Fruit fly (Drosophila melanogaster) whole organism, embryonic: Measurements from ENCODE around the gene Gr61a.

ENCODE experiments used
- CG10543 ChIP-seq: fragments of 200-800 bp; sonication (Bioruptor generic); optimal IDR thresholded peaks from 3 replicates; lab custom pipeline; 2017; ENCODE audit warnings: missing biosample characterization, mild to moderate bottlenecking, missing genetic modification characterization, moderate library complexity
- CG10565 ChIP-seq: fragments of 200-800 bp; sonication (Bioruptor generic); optimal IDR thresholded peaks from 3 replicates; lab custom pipeline; 2016; ENCODE audit warnings: missing biosample characterization, mild to moderate bottlenecking, missing genetic modification characterization
- CG11696 ChIP-seq: fragments of 200-800 bp; sonication (Bioruptor generic); IDR thresholded peaks from 2 replicates; pipeline ENCODE4 v1.3.6; 2022; ENCODE audit warnings: missing biosample characterization, missing genetic modification characterization
- CG12659 ChIP-seq: fragments of 200-800 bp; sonication (Bioruptor generic); optimal IDR thresholded peaks from 3 replicates; lab custom pipeline; 2017; ENCODE audit warnings: mild to moderate bottlenecking, missing biosample characterization, missing genetic modification reagents, missing genetic modification characterization
- CG14710 ChIP-seq: fragments of 200-800 bp; sonication (Bioruptor generic); optimal IDR thresholded peaks from 3 replicates; lab custom pipeline; 2019; ENCODE audit warnings: missing biosample characterization, mild to moderate bottlenecking, missing genetic modification characterization, moderate library complexity
- CG15696 ChIP-seq: fragments of 200-800 bp; sonication (Bioruptor generic); optimal IDR thresholded peaks from 2 replicates; lab custom pipeline; 2019; ENCODE audit warnings: missing biosample characterization, mild to moderate bottlenecking, missing genetic modification characterization, moderate library complexity
- CG1602 ChIP-seq: fragments of 200-800 bp; sonication (Bioruptor generic); optimal IDR thresholded peaks from 3 replicates; lab custom pipeline; 2016; ENCODE audit warnings: missing biosample characterization, missing genetic modification characterization
- CG1647 ChIP-seq: fragments of 200-800 bp; sonication (Bioruptor generic); optimal IDR thresholded peaks from 3 replicates; lab custom pipeline; 2016; ENCODE audit warnings: missing biosample characterization, missing genetic modification characterization
- CG16813 ChIP-seq: fragments of 200-800 bp; sonication (Bioruptor generic); IDR thresholded peaks from 3 replicates; pipeline ENCODE4 v1.3.6; 2022; ENCODE audit warnings: missing biosample characterization, missing genetic modification characterization; ENCODE audit not compliant: partially characterized antibody
- CG17385 ChIP-seq: fragments of 200-800 bp; sonication (Bioruptor generic); optimal IDR thresholded peaks from 3 replicates; lab custom pipeline; 2018; ENCODE audit warnings: missing biosample characterization, mild to moderate bottlenecking, missing genetic modification characterization
- CG2129 ChIP-seq: fragments of 200-800 bp; sonication (Bioruptor generic); IDR thresholded peaks from 2 replicates; pipeline ENCODE4 v1.3.6; 2022; ENCODE audit warnings: missing biosample characterization, missing genetic modification characterization; ENCODE audit not compliant: partially characterized antibody
- CG2712 ChIP-seq: fragments of 200-800 bp; optimal IDR thresholded peaks from 3 replicates; lab custom pipeline; 2019; ENCODE audit warnings: missing biosample characterization, mild to moderate bottlenecking, missing genetic modification characterization, moderate library complexity
- CG4404 ChIP-seq: fragments of 200-800 bp; sonication (Bioruptor generic); IDR thresholded peaks from 2 replicates; pipeline ENCODE4 v1.3.6; 2022; ENCODE audit warnings: missing biosample characterization, missing genetic modification characterization
- CG4424 ChIP-seq: fragments of 200-800 bp; sonication (Bioruptor generic); optimal IDR thresholded peaks from 3 replicates; lab custom pipeline; 2016; ENCODE audit warnings: missing biosample characterization, missing genetic modification characterization
- CG4617 ChIP-seq: fragments of 200-800 bp; sonication (Bioruptor generic); optimal IDR thresholded peaks from 3 replicates; lab custom pipeline; 2016; ENCODE audit warnings: missing biosample characterization, missing genetic modification characterization, borderline replicate concordance
- CG6175 ChIP-seq: fragments of 200-800 bp; sonication (Bioruptor generic); IDR thresholded peaks from 3 replicates; pipeline ENCODE4 v1.3.6; 2022; ENCODE audit warnings: missing biosample characterization, missing genetic modification characterization
- CG7839 ChIP-seq: fragments of 200-800 bp; sonication (Bioruptor generic); optimal IDR thresholded peaks from 3 replicates; lab custom pipeline; 2018; ENCODE audit warnings: missing biosample characterization, mild to moderate bottlenecking, missing genetic modification characterization, moderate library complexity
- CG8359 ChIP-seq: fragments of 200-800 bp; sonication (Bioruptor generic); optimal IDR thresholded peaks from 2 replicates; lab custom pipeline; 2017; ENCODE audit warnings: missing biosample characterization, mild to moderate bottlenecking, missing genetic modification characterization, borderline replicate concordance
- CG8924 ChIP-seq: fragments of 200-800 bp; optimal IDR thresholded peaks from 3 replicates; lab custom pipeline; 2019; ENCODE audit warnings: missing biosample characterization, mild to moderate bottlenecking, missing genetic modification characterization, moderate library complexity
- D19B ChIP-seq: fragments of 200-800 bp; sonication (Bioruptor generic); optimal IDR thresholded peaks from 2 replicates; lab custom pipeline; 2017; ENCODE audit warnings: missing biosample characterization, mild to moderate bottlenecking, missing genetic modification characterization
- Dek ChIP-seq: fragments of 200-800 bp; sonication (Bioruptor generic); optimal IDR thresholded peaks from 3 replicates; lab custom pipeline; 2019; ENCODE audit warnings: missing biosample characterization, mild to moderate bottlenecking, missing genetic modification characterization, moderate library complexity
- H2.0 ChIP-seq: fragments of 200-800 bp; sonication (Bioruptor generic); IDR thresholded peaks from 2 replicates; pipeline ENCODE4 v1.3.6; 2022; ENCODE audit warnings: missing biosample characterization, missing genetic modification characterization
- Hmx ChIP-seq: fragments of 200-800 bp; sonication (Bioruptor generic); optimal IDR thresholded peaks from 2 replicates; lab custom pipeline; 2016; ENCODE audit warnings: missing biosample characterization, missing genetic modification characterization
- Med ChIP-seq: fragments of 200-800 bp; sonication (Bioruptor generic); peaks from one replicate; lab custom pipeline; 2016; ENCODE audit warnings: missing biosample characterization, missing genetic modification characterization, mild to moderate bottlenecking, inconsistent platforms, moderate library complexity
- Mrtf ChIP-seq: fragments of 200-800 bp; sonication (Bioruptor generic); IDR thresholded peaks from 3 replicates; pipeline ENCODE4 v1.3.6; 2022; ENCODE audit warnings: missing biosample characterization, missing genetic modification characterization
- NC2β ChIP-seq: fragments of 200-800 bp; sonication (Bioruptor generic); optimal IDR thresholded peaks from 2 replicates; lab custom pipeline; 2016; ENCODE audit warnings: missing biosample characterization, missing genetic modification characterization
- Ptx1 ChIP-seq: fragments of 200-800 bp; sonication (Bioruptor generic); IDR thresholded peaks from 2 replicates; pipeline ENCODE4 v1.3.6; 2022; ENCODE audit warnings: missing biosample characterization, missing genetic modification characterization
- ab ChIP-seq: fragments of 200-800 bp; sonication (Bioruptor generic); optimal IDR thresholded peaks from 2 replicates; lab custom pipeline; 2016; ENCODE audit warnings: missing biosample characterization, missing genetic modification characterization
- bbx ChIP-seq: fragments of 200-800 bp; sonication (Bioruptor generic); IDR thresholded peaks from 2 replicates; pipeline ENCODE4 v1.3.6; 2022; ENCODE audit warnings: missing biosample characterization, missing genetic modification characterization; ENCODE audit not compliant: partially characterized antibody
- bsh ChIP-seq, 2 experiments: fragments of 200-800 bp; sonication (Bioruptor generic); optimal IDR thresholded peaks; 2 replicates each; lab custom pipeline; 2017 to 2018; ENCODE audit warnings: mild to moderate bottlenecking in 2 of 2, missing biosample characterization in 2 of 2, missing genetic modification characterization in 2 of 2, moderate library complexity in 1 of 2
- cad ChIP-seq: fragments of >200 bp; optimal IDR thresholded peaks from 2 replicates; lab custom pipeline; 2017; ENCODE audit warnings: missing biosample characterization, missing genetic modification characterization
- ci ChIP-seq: fragments of 200-800 bp; sonication (Bioruptor generic); IDR thresholded peaks from 3 replicates; pipeline ENCODE4 v1.3.6; 2022; ENCODE audit warnings: missing biosample characterization, missing genetic modification characterization
- danr ChIP-seq: fragments of 200-800 bp; sonication (Bioruptor generic); IDR thresholded peaks from 2 replicates; pipeline ENCODE4 v1.3.6; 2022; ENCODE audit warnings: missing biosample characterization, missing genetic modification characterization
- dmrt99B ChIP-seq: fragments of 200-800 bp; sonication (Bioruptor generic); optimal IDR thresholded peaks from 2 replicates; lab custom pipeline; 2018; ENCODE audit warnings: missing biosample characterization, mild to moderate bottlenecking, missing genetic modification characterization, moderate library complexity
- gt ChIP-seq: fragments of 200-800 bp; sonication (Bioruptor generic); IDR thresholded peaks from 2 replicates; pipeline ENCODE4 v1.3.6; 2022; ENCODE audit warnings: missing biosample characterization, missing genetic modification characterization
- hbn ChIP-seq: fragments of 200-800 bp; sonication (Bioruptor generic); IDR thresholded peaks from 2 replicates; pipeline ENCODE4 v1.3.6; 2022; ENCODE audit warnings: missing biosample characterization, missing genetic modification characterization; ENCODE audit not compliant: partially characterized antibody
- inv ChIP-seq: fragments of 200-800 bp; sonication (Bioruptor generic); IDR thresholded peaks from 2 replicates; pipeline ENCODE4 v1.3.6; 2022; ENCODE audit warnings: missing biosample characterization, missing genetic modification characterization; ENCODE audit not compliant: partially characterized antibody
- knrl ChIP-seq: fragments of 200-800 bp; sonication (Bioruptor generic); IDR thresholded peaks from 3 replicates; pipeline ENCODE4 v1.3.6; 2022; ENCODE audit warnings: missing biosample characterization, missing genetic modification characterization; ENCODE audit not compliant: partially characterized antibody
- lbe ChIP-seq: fragments of 200-800 bp; sonication (Bioruptor generic); optimal IDR thresholded peaks from 2 replicates; lab custom pipeline; 2016; ENCODE audit warnings: missing biosample characterization, mild to moderate bottlenecking, missing genetic modification characterization
- org-1 ChIP-seq: fragments of 200-800 bp; sonication (Bioruptor generic); optimal IDR thresholded peaks from 2 replicates; lab custom pipeline; 2017; ENCODE audit warnings: missing biosample characterization, missing genetic modification characterization
- otp ChIP-seq: fragments of 200-800 bp; sonication (Bioruptor generic); IDR thresholded peaks from 3 replicates; pipeline ENCODE4, ENCODE4 v1.3.6; 2022; ENCODE audit warnings: missing biosample characterization, missing genetic modification characterization
- pho ChIP-seq: fragments of 200-800 bp; sonication (Bioruptor generic); optimal IDR thresholded peaks from 2 replicates; lab custom pipeline; 2016; ENCODE audit warnings: missing biosample characterization, missing genetic modification characterization
- pnt ChIP-seq: fragments of 200-800 bp; sonication (Bioruptor generic); optimal IDR thresholded peaks from 3 replicates; lab custom pipeline; 2016; ENCODE audit warnings: missing biosample characterization, missing genetic modification characterization
- salm ChIP-seq: fragments of 200-800 bp; sonication (Bioruptor generic); optimal IDR thresholded peaks from 2 replicates; lab custom pipeline; 2018; ENCODE audit warnings: missing biosample characterization, mild to moderate bottlenecking, missing genetic modification characterization
- sens ChIP-seq: fragments of 200-800 bp; sonication (Bioruptor generic); peaks from one replicate; lab custom pipeline; 2016; ENCODE audit warnings: missing biosample characterization, missing genetic modification characterization
- slp2 ChIP-seq: fragments of 200-800 bp; sonication (Bioruptor generic); optimal IDR thresholded peaks from 2 replicates; lab custom pipeline; 2016; ENCODE audit warnings: missing biosample characterization, missing genetic modification characterization
- sqz ChIP-seq: fragments of 200-800 bp; sonication (Bioruptor generic); optimal IDR thresholded peaks from 3 replicates; lab custom pipeline; 2018; ENCODE audit warnings: missing biosample characterization, mild to moderate bottlenecking, missing genetic modification characterization
- trem ChIP-seq: fragments of 200-800 bp; optimal IDR thresholded peaks from 3 replicates; lab custom pipeline; 2019; ENCODE audit warnings: missing biosample characterization, mild to moderate bottlenecking, missing genetic modification characterization, moderate library complexity

The Gr61a gene

dm6 chr3L:835455-836034, 5.7 kb upstream of the Gr61a start, which contains the start of gene CG42554 (continued):
- TF ChIP-seq CG8924 (no peak), CG16813 (GFP tag; lab: Robert Waterston, UW) (peak; percentile 51; the same call in 2 of the 3 replicates), NC2β (GFP tag; lab: Kevin White, UChicago) (no peak), ab (GFP tag; lab: Kevin White, UChicago) (no peak), CG10565 (no peak), salm (tag; lab: Kevin White, UChicago) (no peak), D19B (no peak), org-1 (GFP tag; lab: Kevin White, UChicago) (no peak), sens (GFP tag; lab: Kevin White, UChicago) (no peak), otp (GFP tag; lab: Robert Waterston, UW) (no peak), CG10543 (GFP tag; lab: Kevin White, UChicago) (no peak), danr (GFP tag; lab: Robert Waterston, UW) (no peak), CG1647 (no peak), H2.0 (GFP tag; lab: Robert Waterston, UW) (no peak), Med (GFP tag; lab: Kevin White, UChicago) (peak; percentile 11), lbe (GFP tag; lab: Kevin White, UChicago) (peak; percentile 2), Hmx (GFP tag; lab: Kevin White, UChicago) (no peak), inv (GFP tag; lab: Robert Waterston, UW) (0 out of 2 replicates have a peak, but pooled peaks have one; percentile 15), CG14710 (tag; lab: Kevin White, UChicago) (peak; percentile 44), CG2129 (GFP tag; lab: Robert Waterston, UW) (peak; percentile 30; the same call in 1 of the 2 replicates), knrl (GFP tag; lab: Robert Waterston, UW) (peak; percentile 41; the same call in 2 of the 3 replicates), pnt (no peak), trem (tag; lab: Kevin White, UChicago) (peak; percentile 63), CG4424 (GFP tag; lab: Kevin White, UChicago) (no peak), CG17385 (no peak), CG2712 (tag; lab: Kevin White, UChicago) (no peak), CG1602 (GFP tag; lab: Kevin White, UChicago) (no peak), CG4617 (GFP tag; lab: Kevin White, UChicago) (peak; percentile 59)

dm6 chr3L:837552-838187, 3.6 kb upstream of the Gr61a start, which contains the start of the genes CG13901 and CG13887:
CG13901 (minus strand) TSS chr3L:837821.
CG13887 (plus strand) TSS chr3L:837861.
- TF ChIP-seq slp2 (GFP tag; lab: Kevin White, UChicago) (peak; percentile 93), Ptx1 (GFP tag; lab: Robert Waterston, UW) (peak; percentile 90), Mrtf (GFP tag; lab: Robert Waterston, UW) (peak; percentile 84), ci (peak; percentile 86), D19B (peak; percentile 74), CG12659 (peak; percentile 96), dmrt99B (tag; lab: Kevin White, UChicago) (peak; percentile 84), bsh (GFP tag; optimal IDR thresholded peaks at IDR 0.05; lab: Kevin White, UChicago) (peak; percentile 31 to 90), CG8359 (GFP tag; lab: Kevin White, UChicago) (peak; percentile 59), CG4404 (GFP tag; lab: Robert Waterston, UW) (peak; percentile 85), cad (no peak), CG11696 (peak; percentile 76), CG7839 (tag; lab: Kevin White, UChicago) (peak; percentile 90), hbn (GFP tag; lab: Robert Waterston, UW) (no peak), pho (GFP tag; lab: Kevin White, UChicago) (peak; percentile 95), CG6175 (GFP tag; lab: Robert Waterston, UW) (peak; percentile 66; the same call in 2 of the 3 replicates), gt (GFP tag; lab: Robert Waterston, UW) (0 out of 2 replicates have a peak, but pooled peaks have one; percentile 40), CG15696 (peak; percentile 89), bbx (GFP tag; lab: Robert Waterston, UW) (0 out of 2 replicates have a peak, but pooled peaks have one; percentile 9), sqz (peak; percentile 88), trem (tag; lab: Kevin White, UChicago) (peak; percentile 100), Dek (tag; lab: Kevin White, UChicago) (peak; percentile 86)
